Worm (Caenorhabditis elegans): ENCODE results near the gene C33C12.11.

DNA sequence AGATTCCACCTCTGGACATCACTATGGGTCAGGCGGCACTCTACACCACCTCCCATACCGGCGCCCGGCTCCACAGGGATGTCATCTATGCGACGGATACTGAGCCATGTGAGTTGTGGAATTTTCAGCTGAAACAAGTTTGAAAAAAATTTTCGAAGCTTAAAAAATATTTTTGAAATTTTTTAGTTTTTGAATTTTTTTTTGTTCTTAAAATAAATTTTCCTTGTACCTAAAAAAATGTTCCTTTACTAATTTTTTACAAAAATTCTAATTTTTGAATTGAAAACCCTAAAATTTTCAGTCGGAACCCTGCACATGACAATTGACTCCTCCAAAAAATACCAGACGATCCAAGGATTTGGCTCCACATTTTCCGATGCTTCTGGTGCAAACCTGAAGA, 14.1 kb upstream of the C33C12.11 start:
- TF ChIP-seq Y79H2A.3 (GFP tag; conservative IDR thresholded peaks at IDR 0.05): no peak
- TF ChIP-seq ama-1 (optimal IDR thresholded peaks at IDR 0.05): no peak
- TF ChIP-seq ama-1 (GFP tag; optimal IDR thresholded peaks at IDR 0.05): no peak
- no peak for TF ChIP-seq madf-8 (GFP tag; conservative IDR thresholded peaks at IDR 0.05)
- TF ChIP-seq snpc-4 (GFP tag; optimal IDR thresholded peaks at IDR 0.05): no peak
- no peak for TF ChIP-seq snpc-4 (tag; optimal IDR thresholded peaks at IDR 0.05)
- TF ChIP-seq unc-62 (GFP tag; optimal IDR thresholded peaks at IDR 0.05): no peak
- TF ChIP-seq F57A8.1 (GFP tag; optimal IDR thresholded peaks at IDR 0.05): no peak
- TF ChIP-seq madf-6 (GFP tag; IDR thresholded peaks at IDR 0.05): no peak
- TF ChIP-seq madf-10 (tag; optimal IDR thresholded peaks at IDR 0.05): no peak
- no peak for TF ChIP-seq ekl-4 (GFP tag; IDR thresholded peaks at IDR 0.05)
- TF ChIP-seq nfya-2 (GFP tag; IDR thresholded peaks at IDR 0.05): no peak
- TF ChIP-seq ceh-91 (GFP tag; IDR thresholded peaks at IDR 0.05): no peak
- no peak for TF ChIP-seq hmg-20 (GFP tag; IDR thresholded peaks at IDR 0.05)
